Fruit fly (Drosophila melanogaster): ENCODE measurements around the gene mora.

The mora gene

DNA sequence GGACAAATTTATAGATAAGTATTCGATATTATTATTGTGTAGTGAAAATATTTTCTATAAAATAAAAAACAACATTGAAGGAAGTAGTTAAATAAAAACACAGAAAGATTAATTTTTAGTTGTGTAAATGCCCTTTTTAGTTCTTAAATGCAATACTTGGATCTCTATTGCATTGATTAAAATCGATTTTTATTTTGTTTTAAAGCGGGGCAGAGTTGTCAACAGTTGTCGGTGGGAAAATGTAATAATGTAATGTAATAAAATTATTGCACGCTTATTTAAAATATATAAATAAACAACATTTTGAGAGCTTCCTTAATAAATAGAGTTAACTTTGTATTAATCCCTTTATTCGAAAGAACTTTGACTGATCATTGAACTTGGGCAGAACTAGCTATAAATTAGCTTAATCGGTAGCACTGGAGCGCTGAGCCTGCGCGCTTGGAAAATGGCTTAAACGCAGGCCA is 22.6 kb upstream of the mora start, which contains the start of gene Apc2 (continued):
- TF ChIP-seq CG15336 (GFP tag; IDR thresholded peaks at IDR 0.05) = peak; percentile 56
- peak; percentile 70 for TF ChIP-seq eg (GFP tag; IDR thresholded peaks at IDR 0.05)
- peak; percentile 61 for TF ChIP-seq Hr39 (GFP tag; optimal IDR thresholded peaks at IDR 0.05)
- no peak for TF ChIP-seq CG8119 (GFP tag; IDR thresholded peaks at IDR 0.05)
- TF ChIP-seq pdm3 (GFP tag; optimal IDR thresholded peaks at IDR 0.05) = peak; percentile 63
- peak; percentile 69 for TF ChIP-seq CG32006 (GFP tag; optimal IDR thresholded peaks at IDR 0.05)
- TF ChIP-seq CG16779 (tag; optimal IDR thresholded peaks at IDR 0.05) = no peak
- no peak for TF ChIP-seq CG4318 (GFP tag; optimal IDR thresholded peaks at IDR 0.05)
- TF ChIP-seq CG6792 (GFP tag; optimal IDR thresholded peaks at IDR 0.05) = peak; percentile 49
- TF ChIP-seq OdsH (GFP tag; optimal IDR thresholded peaks at IDR 0.05) = peak; percentile 70
- TF ChIP-seq lz (GFP tag; optimal IDR thresholded peaks at IDR 0.05) = peak; percentile 76
- peak; percentile 74 for TF ChIP-seq Hr4 (GFP tag; optimal IDR thresholded peaks at IDR 0.05)
- TF ChIP-seq CG11902 (GFP tag; optimal IDR thresholded peaks at IDR 0.05) = peak; percentile 32
- peak in 1 of 2 experiments; percentile 13 for TF ChIP-seq ss (GFP tag; optimal IDR thresholded peaks at IDR 0.05)
- TF ChIP-seq CG3919 (GFP tag; optimal IDR thresholded peaks at IDR 0.05) = peak; percentile 58
- no peak for TF ChIP-seq CG7368 (GFP tag; optimal IDR thresholded peaks at IDR 0.05)
- TF ChIP-seq spab (GFP tag; optimal IDR thresholded peaks at IDR 0.05) = no peak
- no peak for TF ChIP-seq dac (GFP tag; optimal IDR thresholded peaks at IDR 0.05)
- TF ChIP-seq Lpt (GFP tag; optimal IDR thresholded peaks at IDR 0.05) = peak; percentile 36
- no peak for TF ChIP-seq fd85E (GFP tag; optimal IDR thresholded peaks at IDR 0.05)
- TF ChIP-seq CG1621 (tag; optimal IDR thresholded peaks at IDR 0.05) = no peak
- TF ChIP-seq fkh (GFP tag; optimal IDR thresholded peaks at IDR 0.05) = no peak
- no peak for TF ChIP-seq Eip93F (GFP tag; optimal IDR thresholded peaks at IDR 0.05)
- TF ChIP-seq Hr38 (GFP tag; optimal IDR thresholded peaks at IDR 0.05) = no peak
- no peak for TF ChIP-seq Smox (GFP tag; optimal IDR thresholded peaks at IDR 0.05)
- TF ChIP-seq CG6276 (GFP tag; optimal IDR thresholded peaks at IDR 0.05) = no peak
- peak; percentile 71 for TF ChIP-seq CG6163 (GFP tag; IDR thresholded peaks at IDR 0.05)
- no peak for TF ChIP-seq CG9139 (GFP tag; optimal IDR thresholded peaks at IDR 0.05)

DNA sequence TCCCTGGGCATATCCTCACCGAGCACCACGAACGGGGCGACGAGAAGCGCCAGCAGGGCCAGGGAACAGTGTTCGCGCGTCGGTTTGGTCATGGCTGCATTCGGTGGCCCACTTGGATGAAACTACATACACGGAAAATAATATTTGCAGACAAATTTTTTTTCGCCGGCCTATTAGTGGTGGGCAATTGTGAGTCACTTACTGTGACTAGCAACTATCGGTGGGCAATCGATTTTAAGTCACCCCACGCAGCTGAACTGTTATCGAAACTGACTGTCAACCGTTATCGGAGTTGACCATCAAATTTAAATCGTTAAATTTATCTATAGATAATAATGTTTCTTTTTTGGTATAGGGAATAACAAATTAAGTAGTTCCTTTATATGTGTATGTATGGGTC is 16.8 kb upstream of the mora start, which contains the start of gene CG5510:
Gene CG5510, minus strand, starts transcription at position 201 of the 400 bp plus-strand sequence.
- TF ChIP-seq topi (GFP tag; optimal IDR thresholded peaks at IDR 0.05) (peak; percentile 28), CG31627 (GFP tag; optimal IDR thresholded peaks at IDR 0.05) (peak; percentile 48), Sox15 (GFP tag; optimal IDR thresholded peaks at IDR 0.05) (no peak), lz (GFP tag; optimal IDR thresholded peaks at IDR 0.05) (peak; percentile 47), CG11294 (GFP tag; IDR thresholded peaks at IDR 0.05) (0 out of 2 replicates have a peak, but pooled peaks have one; percentile 23), esn (GFP tag; optimal IDR thresholded peaks at IDR 0.05) (peak; percentile 64), achi (GFP tag; optimal IDR thresholded peaks at IDR 0.05) (peak; percentile 39), Met (GFP tag; optimal IDR thresholded peaks at IDR 0.05) (no peak), eg (GFP tag; IDR thresholded peaks at IDR 0.05) (peak; percentile 48; the same call in 1 of the 3 replicates), cyc (GFP tag; optimal IDR thresholded peaks at IDR 0.05) (peak; percentile 45), svp (GFP tag) (no peak), CG3032 (tag; optimal IDR thresholded peaks at IDR 0.05) (peak; percentile 44), Sox14 (GFP tag; optimal IDR thresholded peaks at IDR 0.05) (peak; percentile 33), Eip75B (GFP tag; optimal IDR thresholded peaks at IDR 0.05) (peak; percentile 33), CG15336 (GFP tag; IDR thresholded peaks at IDR 0.05) (0 out of 2 replicates have a peak, but pooled peaks have one; percentile 23), Eip78C (GFP tag) (peak; percentile 67), CG6792 (GFP tag; optimal IDR thresholded peaks at IDR 0.05) (no peak)

All from whole organism, prepupa.